Fruit fly (Drosophila melanogaster): Measurements from ENCODE around the gene CG14689.

The CG14689 gene

DNA sequence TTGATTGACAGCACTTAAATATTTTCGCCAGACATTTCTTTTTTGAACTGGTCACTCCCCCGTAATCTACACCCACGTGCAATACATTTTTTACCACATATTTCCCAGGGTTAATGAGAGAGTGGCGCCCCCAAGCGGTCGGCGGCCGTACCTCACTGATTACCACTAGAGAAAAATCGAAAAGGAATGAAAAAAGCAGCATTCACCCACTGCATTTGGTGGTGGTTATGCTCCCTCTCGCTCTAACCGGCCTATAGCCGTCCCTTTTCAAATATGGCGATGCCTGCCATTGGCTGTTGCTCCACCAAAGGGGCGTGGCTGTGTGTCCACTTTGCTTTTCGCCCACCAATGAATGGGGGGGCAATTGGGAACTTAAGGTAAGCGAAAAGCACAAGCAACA is 46.1 kb downstream of the CG14689 start (continued):
- TF ChIP-seq Camta (GFP tag; optimal IDR thresholded peaks at IDR 0.05) (no peak), CG2116 (GFP tag; optimal IDR thresholded peaks at IDR 0.05) (peak; percentile 28), CG8089 (GFP tag; optimal IDR thresholded peaks at IDR 0.05) (peak; percentile 48), lbe (GFP tag; optimal IDR thresholded peaks at IDR 0.05) (no peak), CG11723 (GFP tag; optimal IDR thresholded peaks at IDR 0.05) (peak; percentile 15), CG4617 (GFP tag; optimal IDR thresholded peaks at IDR 0.05; ENCODE audit: borderline replicate concordance) (no peak), otp (GFP tag; IDR thresholded peaks at IDR 0.05) (peak; percentile 77; the same call in 2 of the 3 replicates), salm (tag; optimal IDR thresholded peaks at IDR 0.05) (peak; percentile 13), Lpt (GFP tag; optimal IDR thresholded peaks at IDR 0.05) (peak; percentile 64), CG33557 (GFP tag; optimal IDR thresholded peaks at IDR 0.05) (peak; percentile 65), gfzf (GFP tag; optimal IDR thresholded peaks at IDR 0.05) (no peak), mirr (GFP tag; optimal IDR thresholded peaks at IDR 0.05) (peak; percentile 64), CG6813 (GFP tag; optimal IDR thresholded peaks at IDR 0.05) (peak; percentile 80), sisA (GFP tag; IDR thresholded peaks at IDR 0.05) (no peak), CG17385 (GFP tag; optimal IDR thresholded peaks at IDR 0.05) (peak; percentile 62), CG15696 (tag; optimal IDR thresholded peaks at IDR 0.05) (peak; percentile 46), Eip74EF (GFP tag; optimal IDR thresholded peaks at IDR 0.05) (no peak), CG2875 (GFP tag; optimal IDR thresholded peaks at IDR 0.05) (peak; percentile 75), stwl (tag; optimal IDR thresholded peaks at IDR 0.05) (peak; percentile 61), Antp (GFP tag; optimal IDR thresholded peaks at IDR 0.05) (peak; percentile 46), Mes4 (GFP tag; optimal IDR thresholded peaks at IDR 0.05) (peak; percentile 60), CG10979 (tag; optimal IDR thresholded peaks at IDR 0.05) (peak; percentile 68), CG12071 (GFP tag; optimal IDR thresholded peaks at IDR 0.05) (peak; percentile 82), CG6689 (GFP tag; IDR thresholded peaks at IDR 0.05) (peak; percentile 42; the same call in 1 of the 2 replicates), CG14667 (GFP tag; IDR thresholded peaks at IDR 0.05) (no peak), kah (GFP tag; optimal IDR thresholded peaks at IDR 0.05) (peak; percentile 61), sens-2 (GFP tag; IDR thresholded peaks at IDR 0.05) (0 out of 2 replicates have a peak, but pooled peaks have one; percentile 47), CTCF (GFP tag; optimal IDR thresholded peaks at IDR 0.05) (peak; percentile 93), CG13424 (tag; optimal IDR thresholded peaks at IDR 0.05) (peak; percentile 58), H15 (GFP tag; IDR thresholded peaks at IDR 0.05) (peak; percentile 54; the same call in 2 of the 3 replicates), grau (tag; optimal IDR thresholded peaks at IDR 0.05) (peak; percentile 47), CG1529 (GFP tag; optimal IDR thresholded peaks at IDR 0.05) (peak; percentile 56), h (optimal IDR thresholded peaks at IDR 0.05) (peak; percentile 71), shn (GFP tag; optimal IDR thresholded peaks at IDR 0.05) (peak; percentile 40), Side (GFP tag; optimal IDR thresholded peaks at IDR 0.05) (peak; percentile 69), CG1792 (GFP tag; optimal IDR thresholded peaks at IDR 0.05) (no peak), ap (GFP tag; IDR thresholded peaks at IDR 0.05) (0 out of 2 replicates have a peak, but pooled peaks have one; percentile 16), Bteb2 (GFP tag; optimal IDR thresholded peaks at IDR 0.05) (no peak), rib (GFP tag; IDR thresholded peaks at IDR 0.05) (0 out of 2 replicates have a peak, but pooled peaks have one; percentile 57), ind (GFP tag; optimal IDR thresholded peaks at IDR 0.05) (peak; percentile 31), klu (GFP tag; IDR thresholded peaks at IDR 0.05) (no peak), wdn (GFP tag; IDR thresholded peaks at IDR 0.05) (no peak), CG9797 (GFP tag; optimal IDR thresholded peaks at IDR 0.05) (peak; percentile 9), CG10543 (GFP tag; optimal IDR thresholded peaks at IDR 0.05) (peak; percentile 42), caup (GFP tag; optimal IDR thresholded peaks at IDR 0.05; ENCODE audit: severe bottlenecking) (peak; percentile 56), CG32532 (GFP tag; IDR thresholded peaks at IDR 0.05) (peak; percentile 53; the same call in 1 of the 2 replicates), Trl (optimal IDR thresholded peaks at IDR 0.05) (no peak), Trl (GFP tag; optimal IDR thresholded peaks at IDR 0.05) (peak; percentile 44), CG8359 (GFP tag; optimal IDR thresholded peaks at IDR 0.05; ENCODE audit: borderline replicate concordance) (peak; percentile 56), Hmr (GFP tag; optimal IDR thresholded peaks at IDR 0.05) (peak; percentile 54), MBD-R2 (GFP tag; IDR thresholded peaks at IDR 0.05) (no peak; the same call in 1 of the 2 replicates), sob (GFP tag; IDR thresholded peaks at IDR 0.05) (peak; percentile 63)

All from whole organism, embryonic.